Worm (Caenorhabditis elegans): ENCODE results near the gene tag-115.
A peak's percentile ranks its signal among the peaks of the same experiment; 100 is the strongest.

tag-115 gene

DNA sequence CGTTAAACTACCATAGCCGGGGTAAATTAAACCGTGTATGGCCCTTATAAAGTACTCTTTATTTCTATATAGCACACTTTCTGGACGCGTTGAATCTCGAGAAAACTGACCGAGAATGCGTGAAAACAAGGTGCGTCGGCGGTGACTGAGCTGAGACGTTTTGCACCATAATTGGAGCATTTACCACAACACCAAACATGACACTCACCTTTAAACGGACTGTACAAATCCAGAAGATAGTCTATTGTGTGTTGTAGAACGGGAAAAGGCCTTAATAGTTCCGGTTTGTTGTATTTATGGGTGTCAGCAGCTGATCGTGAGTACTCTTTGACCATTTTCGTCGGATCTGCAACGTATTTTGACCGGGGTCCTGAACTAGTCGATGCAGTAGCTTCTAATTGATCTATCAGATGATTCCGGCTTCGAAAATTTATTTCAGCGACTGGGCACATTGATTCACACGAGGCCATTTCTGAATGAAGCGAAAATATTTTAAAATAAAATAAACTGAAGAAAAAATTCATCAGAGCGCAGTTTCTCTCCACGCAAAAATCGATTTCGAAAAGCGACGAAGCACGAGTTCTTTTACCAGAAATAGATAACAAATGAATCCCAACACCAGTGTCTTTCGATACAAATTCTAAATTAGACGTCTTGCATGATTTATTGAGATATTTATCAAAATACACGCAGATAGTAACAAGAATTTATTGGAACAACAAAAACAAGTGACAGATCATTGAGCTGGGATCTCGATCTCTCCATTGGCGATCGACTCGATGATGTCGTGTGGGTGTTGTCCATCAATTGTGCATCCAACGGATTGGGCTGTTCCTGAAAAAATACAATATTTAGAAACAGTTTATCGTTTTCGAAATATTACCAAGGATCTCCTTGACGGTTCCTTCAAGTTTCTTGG is at the start of gene tag-115 (continued):
- TF ChIP-seq Y75B8A.6 (GFP tag; IDR thresholded peaks at IDR 0.05) (0 out of 2 replicates have a peak, but pooled peaks have one; percentile 34), unc-130 (GFP tag; optimal IDR thresholded peaks at IDR 0.05) (peak; percentile 75), lin-15B (tag; optimal IDR thresholded peaks at IDR 0.05) (no peak), aly-2 (tag; optimal IDR thresholded peaks at IDR 0.05) (no peak), lin-29 (GFP tag; IDR thresholded peaks at IDR 0.05) (no peak), gei-8 (GFP tag; optimal IDR thresholded peaks at IDR 0.05) (no peak), ceh-82 (tag; optimal IDR thresholded peaks at IDR 0.05) (no peak)

DNA sequence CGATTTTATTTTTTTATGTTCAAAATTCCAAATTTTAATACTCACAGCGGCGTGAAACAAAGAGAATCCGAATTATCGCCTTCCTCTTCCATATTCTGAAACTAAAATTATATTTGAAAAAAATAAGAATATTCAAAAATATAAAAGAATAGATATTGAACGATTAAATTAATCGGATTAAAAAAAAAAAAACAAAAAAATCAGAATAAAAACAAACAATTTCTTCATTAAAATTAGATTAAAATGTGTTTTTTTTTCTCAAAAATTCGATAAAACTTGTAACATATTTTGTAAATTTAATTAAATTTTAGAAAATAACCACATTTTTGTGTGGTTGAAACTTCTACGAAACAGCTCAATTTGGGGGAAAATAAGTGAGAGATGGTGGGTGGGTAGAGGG is 43.6 kb upstream of the tag-115 start, which contains the start of gene cpsf-3:
Gene cpsf-3, minus strand, starts transcription at position 101 of the 400 bp plus-strand sequence.
- TF ChIP-seq saeg-2 (GFP tag; IDR thresholded peaks at IDR 0.05) (no peak), dmd-8 (GFP tag; IDR thresholded peaks at IDR 0.05) (no peak), dpl-1 (GFP tag; optimal IDR thresholded peaks at IDR 0.05) (no peak), unc-62 (GFP tag; optimal IDR thresholded peaks at IDR 0.05 in 1 of 2) (peak in 1 of 2 experiments; percentile 22), unc-62 (tag; optimal IDR thresholded peaks at IDR 0.05) (no peak), egl-27 (tag; optimal IDR thresholded peaks at IDR 0.05) (no peak), gei-8 (GFP tag; optimal IDR thresholded peaks at IDR 0.05) (no peak), zip-2 (tag; optimal IDR thresholded peaks at IDR 0.05) (no peak), mxl-3 (GFP tag; optimal IDR thresholded peaks at IDR 0.05) (no peak), nhr-237 (tag; optimal IDR thresholded peaks at IDR 0.05) (no peak)

DNA sequence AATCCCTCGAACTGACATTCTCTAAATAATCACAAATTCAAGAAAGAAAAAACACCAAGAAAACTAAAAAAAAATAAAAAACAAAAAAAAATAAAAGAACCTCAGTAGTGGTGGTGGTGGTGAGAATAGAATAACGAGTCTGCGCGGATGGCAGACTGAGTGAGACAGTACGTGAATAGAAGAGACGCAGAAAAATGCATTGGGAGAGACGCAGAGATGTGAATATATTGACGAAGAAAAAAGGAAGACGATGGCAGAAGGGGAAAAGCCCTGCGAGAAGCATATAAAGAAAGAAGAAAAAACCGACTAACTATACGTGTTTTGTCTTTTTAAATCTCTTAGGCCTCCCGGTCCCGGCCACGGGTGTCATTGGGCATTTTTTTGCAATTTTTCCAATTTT is 33.3 kb upstream of the tag-115 start, which contains the start of gene unc-26:
Gene unc-26, minus strand, starts transcription at position 23 of the 400 bp plus-strand sequence.
- no peak for TF ChIP-seq zfp-2 (tag; optimal IDR thresholded peaks at IDR 0.05)
- no peak for TF ChIP-seq F26F4.8 (GFP tag; conservative IDR thresholded peaks at IDR 0.05)
- peak in 1 of 2 experiments; percentile 53 for TF ChIP-seq lsy-2 (tag; optimal IDR thresholded peaks at IDR 0.05)
- TF ChIP-seq hmg-1.1 (GFP tag; IDR thresholded peaks at IDR 0.05), result no peak
- no peak for TF ChIP-seq sdz-12 (GFP tag; optimal IDR thresholded peaks at IDR 0.05)
- no peak for TF ChIP-seq egl-27 (tag; optimal IDR thresholded peaks at IDR 0.05)
- TF ChIP-seq rbr-2 (tag; optimal IDR thresholded peaks at IDR 0.05), result peak; percentile 53
- TF ChIP-seq dmd-6 (GFP tag; IDR thresholded peaks at IDR 0.05), result no peak
- no peak for TF ChIP-seq fos-1 (tag; optimal IDR thresholded peaks at IDR 0.05)
- peak; percentile 12; the same call in 1 of the 2 replicates for TF ChIP-seq lin-38 (GFP tag; IDR thresholded peaks at IDR 0.05)
- no peak for TF ChIP-seq zip-2 (tag; optimal IDR thresholded peaks at IDR 0.05)
- no peak for TF ChIP-seq daf-8 (GFP tag; IDR thresholded peaks at IDR 0.05)

DNA sequence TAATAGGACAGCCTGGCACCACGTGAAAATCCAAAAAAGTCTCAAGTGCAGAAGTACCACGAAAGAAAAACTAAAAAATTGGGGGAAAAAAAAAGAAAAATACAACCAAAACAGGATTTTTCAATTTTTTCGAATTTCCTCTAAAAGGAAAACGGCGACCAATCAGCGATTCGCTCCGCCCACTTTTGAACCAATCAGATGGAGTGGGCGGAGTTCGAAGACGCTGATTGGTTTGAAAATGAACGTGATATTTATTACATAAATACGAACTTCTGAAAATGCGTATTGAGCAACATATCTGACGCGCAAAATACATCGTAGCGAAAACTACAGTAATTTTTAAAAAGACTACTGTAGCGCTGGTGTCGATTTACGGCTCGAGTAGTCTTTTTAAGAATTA is 29.2 kb upstream of the tag-115 start:
- TF ChIP-seq nhr-10 (tag; optimal IDR thresholded peaks at IDR 0.05) (no peak), ceh-20 (GFP tag; IDR thresholded peaks at IDR 0.05) (no peak), mxl-3 (GFP tag; optimal IDR thresholded peaks at IDR 0.05) (no peak), dve-1 (tag; optimal IDR thresholded peaks at IDR 0.05; ENCODE audit: insufficient read depth) (no peak), ctbp-1 (GFP tag; IDR thresholded peaks at IDR 0.05) (no peak), fos-1 (tag; optimal IDR thresholded peaks at IDR 0.05) (no peak), F10B5.3 (tag; optimal IDR thresholded peaks at IDR 0.05) (no peak), dmd-9 (GFP tag; IDR thresholded peaks at IDR 0.05) (no peak), hmg-1.1 (GFP tag; IDR thresholded peaks at IDR 0.05) (no peak), madf-9 (GFP tag; conservative IDR thresholded peaks at IDR 0.05) (no peak), Y5F2A.4 (GFP tag; optimal IDR thresholded peaks at IDR 0.05) (no peak), spr-3 (GFP tag; optimal IDR thresholded peaks at IDR 0.05) (no peak), F26F4.8 (GFP tag; conservative IDR thresholded peaks at IDR 0.05) (no peak)

All from whole organism, L4 larva.